Worm (Caenorhabditis elegans) whole organism, early embryonic: ENCODE results near the gene F44A2.5.

Experiments used
- B0310.2 ChIP-seq: sonication (generic microtip); optimal IDR thresholded peaks from 2 replicates; lab custom pipeline; 2016; ENCODE audit warnings: mild to moderate bottlenecking, missing genetic modification characterization, missing compliant biosample characterization
- F13C5.2 ChIP-seq: sonication (generic microtip); optimal IDR thresholded peaks from 2 replicates; lab custom pipeline; 2017; ENCODE audit warnings: mild to moderate bottlenecking, missing genetic modification characterization, inconsistent platforms, missing compliant biosample characterization
- aly-1 ChIP-seq: sonication (generic microtip); optimal IDR thresholded peaks from 2 replicates; lab custom pipeline; 2016; ENCODE audit warnings: missing genetic modification characterization, missing compliant biosample characterization
- ama-1 ChIP-seq: fragments of 150-350 bp; optimal IDR thresholded peaks from 2 replicates; lab custom pipeline; 2014
- ceh-13 ChIP-seq: fragments of 200-800 bp; sonication (Bioruptor generic); optimal IDR thresholded peaks from 2 replicates; lab custom pipeline; 2018; ENCODE audit warnings: mild to moderate bottlenecking, missing genetic modification characterization, missing compliant biosample characterization
- ceh-36 ChIP-seq: sonication (generic microtip); optimal IDR thresholded peaks from 2 replicates; lab custom pipeline; 2016; ENCODE audit warnings: missing genetic modification characterization, inconsistent platforms, missing compliant biosample characterization
- ets-7 ChIP-seq: sonication (generic microtip); optimal IDR thresholded peaks from 2 replicates; lab custom pipeline; 2016; ENCODE audit warnings: missing genotype, missing genetic modification characterization, missing compliant biosample characterization
- flt-1 ChIP-seq: fragments of 200-800 bp; sonication (Bioruptor generic); IDR thresholded peaks from 2 replicates; pipeline ENCODE4 v1.3.6; 2022; ENCODE audit warnings: missing genetic modification characterization, missing compliant biosample characterization
- hmbx-1 ChIP-seq: sonication (generic microtip); optimal IDR thresholded peaks from 2 replicates; lab custom pipeline; 2016; ENCODE audit warnings: mild to moderate bottlenecking, missing genetic modification characterization, missing compliant biosample characterization
- hmg-4 ChIP-seq: fragments of 200-800 bp; sonication (Bioruptor generic); optimal IDR thresholded peaks from 2 replicates; lab custom pipeline; 2018; ENCODE audit warnings: mild to moderate bottlenecking, missing genetic modification characterization, missing compliant biosample characterization
- hnd-1 ChIP-seq: sonication (generic microtip); optimal IDR thresholded peaks from 2 replicates; lab custom pipeline; 2016; ENCODE audit warnings: missing genetic modification characterization, missing compliant biosample characterization
- pes-1 ChIP-seq: fragments of 200-800 bp; sonication (Bioruptor generic); IDR thresholded peaks from 2 replicates; pipeline ENCODE4 v1.3.6; 2022; ENCODE audit warnings: missing genetic modification reagents, missing genetic modification characterization, missing compliant biosample characterization
- scrt-1 ChIP-seq: fragments of 200-800 bp; sonication (Bioruptor generic); IDR thresholded peaks from 2 replicates; pipeline ENCODE4 v1.3.6; 2022; ENCODE audit warnings: missing genetic modification characterization, missing compliant biosample characterization
- sea-1 ChIP-seq: fragments of 200-800 bp; sonication (Bioruptor generic); conservative IDR thresholded peaks from 2 replicates; pipeline ENCODE4 v1.3.6; 2022; ENCODE audit warnings: missing genetic modification characterization, missing compliant biosample characterization
- tbx-11 ChIP-seq: fragments of 200-800 bp; sonication (Bioruptor generic); IDR thresholded peaks from 2 replicates; pipeline ENCODE4 v1.3.6; 2022; ENCODE audit warnings: missing genetic modification characterization, missing compliant biosample characterization
- tbx-37 ChIP-seq: fragments of 200-800 bp; sonication (Bioruptor generic); conservative IDR thresholded peaks from 2 replicates; pipeline ENCODE4 v1.3.6; 2022; ENCODE audit warnings: missing genetic modification reagents, missing genetic modification characterization, missing compliant biosample characterization
- tra-4 ChIP-seq: sonication (generic microtip); optimal IDR thresholded peaks from 2 replicates; lab custom pipeline; 2017; ENCODE audit warnings: missing genetic modification characterization, missing compliant biosample characterization

F44A2.5 gene

DNA sequence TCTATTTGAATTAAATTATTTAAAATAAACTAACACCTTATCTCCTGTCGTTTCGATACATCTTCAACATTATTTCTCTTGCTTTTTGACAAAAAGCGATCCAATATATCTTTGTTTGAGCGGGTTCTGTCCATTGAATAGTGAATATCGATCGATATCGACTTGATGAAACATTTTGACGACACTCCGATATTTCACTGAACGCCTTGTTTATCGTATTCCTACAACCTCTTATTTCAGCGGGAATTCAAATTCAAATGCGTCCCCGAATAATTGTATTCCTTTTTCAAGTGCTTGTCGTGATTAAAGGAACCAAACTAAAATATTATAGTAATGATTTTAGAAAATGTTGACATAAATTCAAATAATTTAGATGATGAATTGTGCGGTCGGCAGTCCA, 49.4 kb downstream of the F44A2.5 start, which contains the start of the genes K07B1.7 and try-5:
Gene K07B1.7, minus strand, starts transcription at position 159 of the 400 bp plus-strand sequence.
Gene try-5, plus strand, starts transcription at position 241 of the 400 bp plus-strand sequence.
- TF ChIP-seq flt-1 (GFP tag; lab: Robert Waterston, UW) (no peak), tbx-37 (no peak), hnd-1 (tag; lab: Kevin White, UChicago) (no peak), ets-7 (no peak)

DNA sequence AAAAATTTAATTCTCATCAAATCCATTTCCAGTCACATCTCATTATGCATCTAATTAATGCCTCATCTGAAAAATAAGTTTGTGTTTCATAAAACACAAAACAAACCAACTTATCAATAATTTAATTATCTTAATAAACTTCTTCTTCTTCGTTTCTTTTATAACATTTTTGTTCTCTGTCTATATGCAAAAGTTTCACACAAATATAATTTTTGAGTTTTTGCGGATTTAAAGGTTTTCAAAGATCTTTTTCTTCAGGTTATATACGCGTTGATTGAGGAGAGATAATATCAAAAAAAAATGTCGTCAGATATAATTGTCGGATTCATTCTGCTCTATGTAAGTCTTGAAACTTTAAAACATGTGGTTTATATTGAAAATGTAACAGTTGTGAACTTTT, 52.3 kb downstream of the F44A2.5 start, which contains the start of gene srx-47:
Gene srx-47, plus strand, starts transcription at position 301 of the 400 bp plus-strand sequence.
- no peak for TF ChIP-seq tbx-37
- no peak for TF ChIP-seq flt-1 (GFP tag; lab: Robert Waterston, UW)
- no peak for TF ChIP-seq aly-1 (tag; lab: Kevin White, UChicago)
- no peak for TF ChIP-seq pes-1 (GFP tag; lab: Robert Waterston, UW)
- TF ChIP-seq F13C5.2 (tag; lab: Kevin White, UChicago): no peak
- no peak for TF ChIP-seq scrt-1
- TF ChIP-seq hmbx-1 (tag; lab: Kevin White, UChicago): no peak
- no peak for TF ChIP-seq tra-4
- TF ChIP-seq tbx-11 (GFP tag; lab: Robert Waterston, UW): no peak
- TF ChIP-seq hmg-4 (GFP tag; lab: Kevin White, UChicago): no peak
- TF ChIP-seq ceh-36: no peak
- no peak for TF ChIP-seq sea-1
- no peak for TF ChIP-seq ama-1
- no peak for TF ChIP-seq hnd-1 (tag; lab: Kevin White, UChicago)
- TF ChIP-seq ets-7: no peak
- TF ChIP-seq B0310.2 (tag; lab: Kevin White, UChicago): no peak
- TF ChIP-seq ceh-13 (GFP tag; lab: Kevin White, UChicago): no peak
